Worm (Caenorhabditis elegans): ENCODE results near the gene ugt-1.

ugt-1 gene

DNA sequence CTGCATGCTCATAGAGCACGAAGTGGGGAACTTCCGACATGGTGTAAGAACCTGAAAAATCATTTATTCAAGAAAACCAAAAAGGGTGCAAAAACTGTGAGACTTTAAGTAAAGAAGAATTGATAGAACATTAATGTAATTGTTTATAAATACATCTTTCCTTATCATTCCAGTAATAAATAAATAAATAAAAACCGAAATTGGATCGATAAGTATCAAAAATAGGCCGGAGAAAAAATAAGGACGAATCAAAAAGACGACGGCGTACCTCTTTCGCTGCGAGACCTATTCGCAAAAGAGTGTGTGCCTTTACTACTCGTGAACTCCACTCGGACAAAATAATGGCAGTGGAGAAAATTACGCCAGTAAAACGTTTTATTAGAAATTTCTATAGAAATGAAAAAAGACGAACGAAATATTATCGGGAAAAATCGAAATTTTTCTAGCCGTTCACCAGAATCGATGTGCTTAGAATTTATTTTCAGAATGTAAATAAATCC, 42.5 kb upstream of the ugt-1 start, which contains the start of gene nol-56 (continued):
- peak; percentile 74 for TF ChIP-seq lin-38 (GFP tag; IDR thresholded peaks at IDR 0.05)
- TF ChIP-seq egl-27 (tag; optimal IDR thresholded peaks at IDR 0.05), result no peak
- TF ChIP-seq tag-97 (GFP tag; IDR thresholded peaks at IDR 0.05), result no peak
- peak; percentile 79 for TF ChIP-seq nhr-25 (tag; optimal IDR thresholded peaks at IDR 0.05; ENCODE audit: borderline replicate concordance, insufficient read depth)
- TF ChIP-seq mdl-1 (tag; optimal IDR thresholded peaks at IDR 0.05), result peak in 1 of 2 experiments; percentile 36
- no peak for TF ChIP-seq pqm-1 (tag; optimal IDR thresholded peaks at IDR 0.05)
- no peak for TF ChIP-seq cey-2 (tag; optimal IDR thresholded peaks at IDR 0.05; ENCODE audit: borderline replicate concordance, insufficient read depth)
- TF ChIP-seq ZK546.5 (tag; optimal IDR thresholded peaks at IDR 0.05), result peak in 1 of 2 experiments; percentile 24
- TF ChIP-seq duxl-1 (tag; optimal IDR thresholded peaks at IDR 0.05; ENCODE audit: poor library complexity), result peak; percentile 36
- TF ChIP-seq F44E2.7 (GFP tag; IDR thresholded peaks at IDR 0.05), result no peak
- 0 out of 2 replicates have a peak, but pooled peaks have one; percentile 36 for TF ChIP-seq ctbp-1 (GFP tag; IDR thresholded peaks at IDR 0.05)
- TF ChIP-seq zfp-2 (tag; optimal IDR thresholded peaks at IDR 0.05), result peak; percentile 22
- peak; percentile 60 for TF ChIP-seq nhr-28 (tag; optimal IDR thresholded peaks at IDR 0.05)
- TF ChIP-seq egl-43 (GFP tag; IDR thresholded peaks at IDR 0.05), result no peak
- no peak for TF ChIP-seq ceh-32 (tag; optimal IDR thresholded peaks at IDR 0.05; ENCODE audit: poor library complexity)
- TF ChIP-seq F26F4.8 (GFP tag; conservative IDR thresholded peaks at IDR 0.05), result no peak
- TF ChIP-seq daf-19 (GFP tag; conservative IDR thresholded peaks at IDR 0.05), result no peak
- no peak for TF ChIP-seq R02D3.7 (tag; optimal IDR thresholded peaks at IDR 0.05)
- TF ChIP-seq T20F7.1 (GFP tag; optimal IDR thresholded peaks at IDR 0.05), result peak; percentile 77
- 0 out of 2 replicates have a peak, but pooled peaks have one; percentile 8 for TF ChIP-seq nhr-42 (GFP tag; IDR thresholded peaks at IDR 0.05)
- TF ChIP-seq saeg-2 (GFP tag; IDR thresholded peaks at IDR 0.05), result no peak
- no peak for TF ChIP-seq snpc-1.2 (GFP tag; IDR thresholded peaks at IDR 0.05)
- TF ChIP-seq attf-4 (tag; optimal IDR thresholded peaks at IDR 0.05), result no peak
- no peak for TF ChIP-seq T26A8.4 (GFP tag; IDR thresholded peaks at IDR 0.05)
- no peak for TF ChIP-seq madf-5 (GFP tag; IDR thresholded peaks at IDR 0.05)
- TF ChIP-seq nhr-102 (tag; optimal IDR thresholded peaks at IDR 0.05), result peak; percentile 34
- TF ChIP-seq zfp-3 (GFP tag; conservative IDR thresholded peaks at IDR 0.05), result no peak
- no peak for TF ChIP-seq lir-3 (tag; optimal IDR thresholded peaks at IDR 0.05)

DNA sequence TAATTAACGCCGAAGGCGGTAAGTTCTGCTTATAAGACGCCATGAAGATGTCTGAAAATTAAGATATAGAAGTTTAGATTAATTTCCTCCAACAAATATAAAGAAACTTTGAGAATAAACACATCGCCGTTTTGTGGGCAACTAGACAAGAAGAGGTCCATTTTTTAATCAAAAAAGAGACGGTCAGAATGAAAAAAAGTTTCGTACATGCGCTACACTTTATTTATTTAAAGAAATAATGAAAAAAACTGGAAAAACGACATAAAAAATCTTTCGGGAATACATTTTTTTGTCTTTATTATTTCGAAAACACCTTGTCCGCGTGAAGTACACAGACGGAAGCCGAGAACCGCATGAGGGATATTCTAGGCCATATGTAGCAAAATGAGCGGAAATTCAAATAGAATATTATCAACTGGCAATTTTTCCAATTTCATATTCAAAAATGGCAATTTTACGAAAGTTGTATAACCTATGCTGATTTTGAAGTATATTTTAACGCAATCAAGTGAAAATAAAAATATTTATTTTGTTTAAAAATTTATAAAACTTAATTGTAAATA, 39.6 kb upstream of the ugt-1 start, which contains the start of gene sluh-7:
Gene sluh-7 (minus strand): TSS at position 51 of the 563 bp plus-strand sequence.
- TF ChIP-seq ZK546.5 (tag; optimal IDR thresholded peaks at IDR 0.05) (no peak), ces-1 (GFP tag; optimal IDR thresholded peaks at IDR 0.05) (no peak), F10B5.3 (tag; optimal IDR thresholded peaks at IDR 0.05) (no peak), nhr-42 (GFP tag; IDR thresholded peaks at IDR 0.05) (no peak), F37D6.2 (tag; optimal IDR thresholded peaks at IDR 0.05) (peak; percentile 55), lin-15B (tag; optimal IDR thresholded peaks at IDR 0.05) (peak; percentile 3), ZK337.2 (GFP tag; IDR thresholded peaks at IDR 0.05) (peak; percentile 84), jun-1 (tag; optimal IDR thresholded peaks at IDR 0.05) (no peak), aha-1 (tag) (peak; percentile 79), zip-11 (GFP tag; IDR thresholded peaks at IDR 0.05) (no peak), nhr-111 (GFP tag; optimal IDR thresholded peaks at IDR 0.05) (no peak), cey-2 (tag; optimal IDR thresholded peaks at IDR 0.05; ENCODE audit: borderline replicate concordance, insufficient read depth) (no peak), lsy-2 (tag; optimal IDR thresholded peaks at IDR 0.05) (peak in 1 of 2 experiments; percentile 88), zfp-2 (tag; optimal IDR thresholded peaks at IDR 0.05) (no peak), saeg-2 (GFP tag; IDR thresholded peaks at IDR 0.05) (no peak), dpl-1 (GFP tag; optimal IDR thresholded peaks at IDR 0.05) (peak; percentile 94), dve-1 (tag; optimal IDR thresholded peaks at IDR 0.05; ENCODE audit: insufficient read depth) (peak; percentile 74), zip-2 (tag; optimal IDR thresholded peaks at IDR 0.05) (no peak), unc-130 (GFP tag; optimal IDR thresholded peaks at IDR 0.05) (peak; percentile 95), hif-1 (tag; optimal IDR thresholded peaks at IDR 0.05) (peak in 1 of 2 experiments; percentile 88), ceh-62 (tag; optimal IDR thresholded peaks at IDR 0.05) (no peak), lir-3 (tag; optimal IDR thresholded peaks at IDR 0.05) (no peak), dmd-8 (GFP tag; IDR thresholded peaks at IDR 0.05) (no peak), D1046.2 (GFP tag; IDR thresholded peaks at IDR 0.05) (no peak), T20F7.1 (GFP tag; optimal IDR thresholded peaks at IDR 0.05) (peak; percentile 69), rbr-2 (tag; optimal IDR thresholded peaks at IDR 0.05) (peak; percentile 63), nhr-48 (tag; optimal IDR thresholded peaks at IDR 0.05) (peak; percentile 6), nhr-28 (tag; optimal IDR thresholded peaks at IDR 0.05) (peak; percentile 30), duxl-1 (tag; optimal IDR thresholded peaks at IDR 0.05; ENCODE audit: poor library complexity) (peak; percentile 49), lin-38 (GFP tag; IDR thresholded peaks at IDR 0.05) (peak; percentile 78)
